Fruit fly (Drosophila melanogaster): ENCODE data around the gene CG5693.

Gene CG5693

DNA sequence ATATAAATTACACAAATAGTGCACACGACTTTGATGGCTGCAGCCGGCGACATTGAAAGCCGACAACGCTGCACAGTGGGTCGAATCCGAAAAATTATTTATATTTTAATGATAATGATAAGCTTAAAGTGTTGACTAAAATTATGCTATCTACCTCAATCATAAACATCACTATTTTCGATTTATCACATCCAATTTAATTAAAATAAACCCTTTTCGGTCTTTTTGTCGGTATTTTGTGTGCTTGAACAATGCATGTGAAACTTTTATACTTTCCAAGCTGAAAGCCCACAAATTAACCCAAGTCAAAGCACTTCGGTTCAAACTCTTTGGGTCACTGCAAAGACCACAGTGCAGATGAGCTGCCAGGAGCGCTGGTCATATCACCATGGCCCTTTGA, 946 bp upstream of the CG5693 start:
- TF ChIP-seq Rel (GFP tag; optimal IDR thresholded peaks at IDR 0.05) (no peak), Rel (tag; optimal IDR thresholded peaks at IDR 0.05) (no peak), woc (GFP tag; optimal IDR thresholded peaks at IDR 0.05) (no peak), dl (GFP tag; optimal IDR thresholded peaks at IDR 0.05; ENCODE audit: insufficient read depth in 1 of 2, partially characterized antibody in 2 of 2) (no peak), br (GFP tag; optimal IDR thresholded peaks at IDR 0.05) (no peak), psq (GFP tag; optimal IDR thresholded peaks at IDR 0.05) (no peak), OdsH (GFP tag; optimal IDR thresholded peaks at IDR 0.05) (no peak), CG9705 (GFP tag; optimal IDR thresholded peaks at IDR 0.05) (no peak), sage (GFP tag; optimal IDR thresholded peaks at IDR 0.05) (no peak), lola (GFP tag; optimal IDR thresholded peaks at IDR 0.05) (no peak), CG32264 (GFP tag; optimal IDR thresholded peaks at IDR 0.05) (no peak), Sp1 (GFP tag; optimal IDR thresholded peaks at IDR 0.05) (no peak), Mio (GFP tag; optimal IDR thresholded peaks at IDR 0.05) (no peak), Dif (GFP tag; optimal IDR thresholded peaks at IDR 0.05; ENCODE audit: partially characterized antibody) (no peak), Myc (optimal IDR thresholded peaks at IDR 0.05) (no peak), fru (GFP tag; optimal IDR thresholded peaks at IDR 0.05) (no peak), h (GFP tag; optimal IDR thresholded peaks at IDR 0.05) (no peak), Hnf4 (GFP tag; optimal IDR thresholded peaks at IDR 0.05) (no peak), dsf (GFP tag; optimal IDR thresholded peaks at IDR 0.05; ENCODE audit: borderline replicate concordance) (no peak), rgr (GFP tag; optimal IDR thresholded peaks at IDR 0.05) (no peak)

DNA sequence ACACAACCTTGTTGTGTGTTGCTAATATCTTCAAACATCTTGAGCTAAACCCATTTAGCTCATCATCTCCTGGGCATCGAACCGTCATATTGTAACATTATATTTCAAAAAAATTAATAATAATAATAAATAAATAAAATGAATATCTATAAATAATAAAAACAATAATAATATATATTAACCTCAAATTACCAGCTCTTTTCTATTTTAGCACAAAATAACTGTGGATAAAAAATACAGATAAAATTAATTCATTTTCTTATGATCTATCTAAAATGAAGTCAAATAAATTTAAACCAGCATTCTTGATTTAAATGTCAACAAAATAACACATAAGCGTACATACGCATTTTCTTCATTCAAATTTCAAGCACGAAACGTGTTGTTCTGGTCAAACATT, 633 bp downstream of the CG5693 start, which contains the start of gene CG42659:
Gene CG42659, plus strand, starts transcription at position 301 of the 400 bp plus-strand sequence.
- TF ChIP-seq Dfd (GFP tag; optimal IDR thresholded peaks at IDR 0.05) (no peak), OdsH (GFP tag; optimal IDR thresholded peaks at IDR 0.05) (no peak), GATAd (GFP tag; optimal IDR thresholded peaks at IDR 0.05) (no peak), foxo (GFP tag; optimal IDR thresholded peaks at IDR 0.05) (no peak), rgr (GFP tag; optimal IDR thresholded peaks at IDR 0.05) (no peak), Vsx2 (GFP tag; optimal IDR thresholded peaks at IDR 0.05; ENCODE audit: partially characterized antibody) (no peak)

DNA sequence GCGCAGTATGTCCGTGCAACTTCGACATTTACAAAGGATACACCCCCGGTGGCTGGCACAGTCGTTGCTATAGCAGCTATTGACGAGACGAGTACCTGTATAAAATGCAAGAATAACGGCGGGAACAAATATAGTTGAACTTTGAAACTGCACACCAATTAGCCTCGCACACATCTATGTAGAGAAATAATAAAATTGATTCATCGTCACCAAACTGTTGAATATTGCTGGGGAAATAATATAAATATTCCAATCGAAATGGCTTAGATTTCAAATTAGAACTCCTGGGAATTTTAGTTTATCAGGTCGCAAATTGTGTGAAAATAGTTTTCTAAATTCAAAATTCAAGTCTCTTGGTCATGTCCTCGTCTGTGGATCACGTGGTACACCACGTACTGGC, 1.2 kb downstream of the CG5693 start, which contains the start of the genes CG42634 and CG42635:
Gene CG42634, plus strand, starts transcription at position 301 of the 400 bp plus-strand sequence.
Gene CG42635, plus strand, starts transcription at position 301 of the 400 bp plus-strand sequence.
- TF ChIP-seq Mio (GFP tag; optimal IDR thresholded peaks at IDR 0.05), result no peak
- TF ChIP-seq Hnf4 (GFP tag; optimal IDR thresholded peaks at IDR 0.05), result no peak
- no peak for TF ChIP-seq CrebA (GFP tag; optimal IDR thresholded peaks at IDR 0.05; ENCODE audit: borderline replicate concordance)

DNA sequence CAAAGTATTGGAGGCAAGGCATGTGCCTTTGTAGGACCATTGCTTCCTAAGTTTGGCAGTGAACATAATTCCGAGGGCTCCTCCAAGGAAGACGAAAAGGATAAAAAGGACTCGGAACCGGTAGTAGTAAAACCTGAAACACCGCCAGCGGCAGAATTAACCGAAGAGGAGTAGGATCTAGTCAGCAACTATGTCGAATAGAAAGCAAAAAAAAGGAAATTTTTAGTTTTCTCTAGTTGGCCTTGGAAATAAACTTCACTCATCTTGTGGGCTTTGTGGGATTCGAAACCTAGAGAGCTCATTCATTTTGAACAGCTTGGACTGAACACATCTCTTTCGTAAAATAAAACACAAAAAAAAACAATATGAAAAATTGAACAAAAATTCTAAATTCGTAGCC, 2.2 kb downstream of the CG5693 start, which contains the start of gene CG31740:
Gene CG31740, plus strand, starts transcription at position 301 of the 400 bp plus-strand sequence.
- TF ChIP-seq psq (GFP tag; optimal IDR thresholded peaks at IDR 0.05), result no peak
- no peak for TF ChIP-seq OdsH (GFP tag; optimal IDR thresholded peaks at IDR 0.05)
- no peak for TF ChIP-seq sage (GFP tag; optimal IDR thresholded peaks at IDR 0.05)
- TF ChIP-seq foxo (GFP tag; optimal IDR thresholded peaks at IDR 0.05), result no peak
- no peak for TF ChIP-seq GATAd (GFP tag; optimal IDR thresholded peaks at IDR 0.05)
- no peak for TF ChIP-seq brk (GFP tag; optimal IDR thresholded peaks at IDR 0.05)
- TF ChIP-seq br (GFP tag; optimal IDR thresholded peaks at IDR 0.05), result no peak
- no peak for TF ChIP-seq dsf (GFP tag; optimal IDR thresholded peaks at IDR 0.05; ENCODE audit: borderline replicate concordance)
- no peak for TF ChIP-seq lola (GFP tag; optimal IDR thresholded peaks at IDR 0.05)
- no peak for TF ChIP-seq Rel (GFP tag; optimal IDR thresholded peaks at IDR 0.05)
- TF ChIP-seq Rel (tag; optimal IDR thresholded peaks at IDR 0.05), result no peak
- TF ChIP-seq h (GFP tag; optimal IDR thresholded peaks at IDR 0.05), result no peak
- no peak for TF ChIP-seq Mio (GFP tag; optimal IDR thresholded peaks at IDR 0.05)
- TF ChIP-seq CG32264 (GFP tag; optimal IDR thresholded peaks at IDR 0.05), result no peak
- TF ChIP-seq ey (GFP tag; optimal IDR thresholded peaks at IDR 0.05), result no peak
- TF ChIP-seq usp (GFP tag; optimal IDR thresholded peaks at IDR 0.05), result no peak
- no peak for TF ChIP-seq Myc (optimal IDR thresholded peaks at IDR 0.05)
- no peak for TF ChIP-seq Hr78 (GFP tag; optimal IDR thresholded peaks at IDR 0.05)

DNA sequence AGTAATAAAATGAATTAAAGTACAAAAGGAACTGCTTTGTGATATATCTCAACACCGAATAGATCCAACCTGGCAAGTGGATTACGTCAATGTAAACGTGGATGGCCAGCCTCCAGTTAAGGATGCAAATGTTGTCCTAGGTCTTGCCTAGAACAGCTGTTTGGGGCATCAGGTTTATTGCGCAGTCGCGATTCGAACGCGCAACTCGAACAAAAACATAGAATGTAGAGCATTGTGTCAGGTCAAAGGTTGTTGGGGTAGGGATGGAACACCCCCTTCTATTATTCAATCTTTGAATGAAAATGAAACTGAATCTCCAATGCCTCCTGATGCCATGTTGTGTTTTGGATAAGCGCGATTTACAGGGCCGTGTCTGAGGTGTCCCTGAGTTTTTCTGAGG, 3.2 kb downstream of the CG5693 start:
- TF ChIP-seq pan (optimal IDR thresholded peaks at IDR 0.05) (no peak), OdsH (GFP tag; optimal IDR thresholded peaks at IDR 0.05) (no peak), Hr83 (GFP tag; optimal IDR thresholded peaks at IDR 0.05; ENCODE audit: poor library complexity, severe bottlenecking) (no peak), Abd-B (GFP tag; optimal IDR thresholded peaks at IDR 0.05) (no peak), rgr (GFP tag; optimal IDR thresholded peaks at IDR 0.05) (no peak), Sp1 (GFP tag; optimal IDR thresholded peaks at IDR 0.05) (no peak), lola (GFP tag; optimal IDR thresholded peaks at IDR 0.05) (no peak), usp (GFP tag; optimal IDR thresholded peaks at IDR 0.05) (no peak), psq (GFP tag; optimal IDR thresholded peaks at IDR 0.05) (no peak), GATAd (GFP tag; optimal IDR thresholded peaks at IDR 0.05) (no peak), CrebA (GFP tag; optimal IDR thresholded peaks at IDR 0.05; ENCODE audit: borderline replicate concordance) (no peak), sv (GFP tag; optimal IDR thresholded peaks at IDR 0.05) (no peak), Jra (GFP tag; optimal IDR thresholded peaks at IDR 0.05) (no peak), Dfd (GFP tag; optimal IDR thresholded peaks at IDR 0.05) (no peak), jim (GFP tag; optimal IDR thresholded peaks at IDR 0.05) (no peak)

Data from whole organism, wandering third instar larva.